Fruit fly (Drosophila melanogaster): Measurements from ENCODE around the gene Drsl1.

The Drsl1 gene

DNA sequence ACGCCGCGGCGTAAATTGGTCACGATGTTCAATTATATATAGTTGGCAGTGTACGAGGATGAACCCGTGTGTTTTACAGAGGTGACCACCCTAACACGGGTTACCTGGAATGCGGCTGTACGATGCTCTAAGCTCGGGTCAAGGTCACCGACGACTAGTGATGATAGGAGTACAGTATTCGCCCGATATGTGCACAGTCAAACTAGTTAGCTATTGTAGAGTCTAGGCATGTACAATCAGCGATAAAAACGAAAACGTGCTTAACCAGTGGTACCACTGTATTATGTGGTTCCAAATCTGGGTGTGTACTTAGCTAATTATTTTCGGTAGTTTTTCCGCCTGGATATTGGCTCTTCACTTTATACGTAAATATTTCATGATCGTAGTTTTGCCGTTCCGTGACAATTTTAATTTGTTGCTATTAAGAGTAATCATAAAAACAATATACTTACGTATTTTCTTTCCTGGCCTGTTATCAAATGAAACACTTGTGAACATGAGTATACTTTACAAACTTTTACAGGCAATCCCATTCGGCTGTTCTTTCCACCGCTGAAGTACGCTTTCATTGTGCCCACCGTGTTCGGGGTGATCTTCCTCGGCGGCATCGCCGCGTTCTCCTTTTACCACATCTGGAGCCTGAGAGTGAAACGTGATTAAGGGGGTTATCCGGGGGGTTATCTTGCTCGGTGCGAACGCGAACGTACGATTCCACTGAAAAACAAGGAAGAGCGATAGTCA, 15.4 kb downstream of the Drsl1 start:
- TF ChIP-seq CG14655 (GFP tag; optimal IDR thresholded peaks at IDR 0.05) = no peak
- TF ChIP-seq CG32121 (GFP tag; IDR thresholded peaks at IDR 0.05) = no peak
- TF ChIP-seq CG10348 (GFP tag; IDR thresholded peaks at IDR 0.05) = no peak
- TF ChIP-seq Pif1A (GFP tag; optimal IDR thresholded peaks at IDR 0.05) = no peak
- peak; percentile 3 for TF ChIP-seq CG9948 (tag; optimal IDR thresholded peaks at IDR 0.05)
- TF ChIP-seq fd96Ca (GFP tag; IDR thresholded peaks at IDR 0.05) = no peak
- TF ChIP-seq Snoo (tag; optimal IDR thresholded peaks at IDR 0.05) = no peak
- TF ChIP-seq CG15710 (tag; optimal IDR thresholded peaks at IDR 0.05) = no peak
- TF ChIP-seq CG8159 (tag; optimal IDR thresholded peaks at IDR 0.05) = peak; percentile 14
- TF ChIP-seq Pif1B (GFP tag; optimal IDR thresholded peaks at IDR 0.05) = no peak
- peak; percentile 19 for TF ChIP-seq CG8301 (tag; optimal IDR thresholded peaks at IDR 0.05)
- TF ChIP-seq CG17806 (tag; optimal IDR thresholded peaks at IDR 0.05) = no peak
- no peak for TF ChIP-seq Ets98B (GFP tag; IDR thresholded peaks at IDR 0.05)
- TF ChIP-seq EcR (GFP tag; optimal IDR thresholded peaks at IDR 0.05) = peak; percentile 65
- TF ChIP-seq D1 (tag; optimal IDR thresholded peaks at IDR 0.05) = no peak
- TF ChIP-seq CG13204 (GFP tag; optimal IDR thresholded peaks at IDR 0.05) = no peak
- TF ChIP-seq CG12605 (GFP tag; IDR thresholded peaks at IDR 0.05) = no peak
- no peak for TF ChIP-seq CG4496 (GFP tag; IDR thresholded peaks at IDR 0.05)
- no peak for TF ChIP-seq rn (GFP tag; IDR thresholded peaks at IDR 0.05)
- no peak for TF ChIP-seq CG34367 (tag; optimal IDR thresholded peaks at IDR 0.05)
- no peak for TF ChIP-seq gl (tag; optimal IDR thresholded peaks at IDR 0.05)

DNA sequence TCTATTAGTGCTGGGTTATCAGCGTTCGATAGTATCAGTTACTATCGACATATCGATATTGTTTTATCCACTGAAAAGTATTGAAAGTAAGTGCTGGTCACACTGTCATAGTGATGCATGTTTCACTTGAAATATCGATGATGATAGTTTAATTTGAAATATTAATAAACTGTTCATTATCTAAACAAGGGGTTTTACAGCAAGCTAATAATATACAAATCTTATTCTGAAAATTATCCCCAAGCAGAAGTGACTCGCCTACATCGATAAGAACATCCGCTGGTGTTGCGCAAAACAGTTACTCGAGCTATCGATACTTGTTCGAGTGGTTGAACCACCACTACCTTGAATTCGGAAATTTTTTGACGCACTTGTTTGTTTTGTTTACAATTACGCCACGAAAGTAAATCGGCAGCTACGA, 16.4 kb downstream of the Drsl1 start, which contains the start of the genes PIG-C, CG12016 and Dpm2:
PIG-C (minus strand) TSS at position 10 of the 421 bp plus-strand sequence.
CG12016 (plus strand) TSS at position 333 of the 421 bp plus-strand sequence.
Dpm2 (plus strand) TSS at position 333 of the 421 bp plus-strand sequence.
- peak; percentile 20 for TF ChIP-seq Snoo (tag; optimal IDR thresholded peaks at IDR 0.05)
- no peak for TF ChIP-seq EcR (GFP tag; optimal IDR thresholded peaks at IDR 0.05)
- no peak for TF ChIP-seq gl (tag; optimal IDR thresholded peaks at IDR 0.05)
- TF ChIP-seq CG17806 (tag; optimal IDR thresholded peaks at IDR 0.05) = peak; percentile 13
- TF ChIP-seq CG15710 (tag; optimal IDR thresholded peaks at IDR 0.05) = peak; percentile 48
- no peak; the same call in 1 of the 2 replicates for TF ChIP-seq Ets98B (GFP tag; IDR thresholded peaks at IDR 0.05)
- peak; percentile 25 for TF ChIP-seq CG34367 (tag; optimal IDR thresholded peaks at IDR 0.05)
- TF ChIP-seq CG8301 (tag; optimal IDR thresholded peaks at IDR 0.05) = peak; percentile 8
- no peak for TF ChIP-seq CG9948 (tag; optimal IDR thresholded peaks at IDR 0.05)
- TF ChIP-seq CG32121 (GFP tag; IDR thresholded peaks at IDR 0.05) = peak; percentile 47; the same call in 1 of the 2 replicates
- peak; percentile 66; the same call in 1 of the 3 replicates for TF ChIP-seq CG4496 (GFP tag; IDR thresholded peaks at IDR 0.05)
- no peak for TF ChIP-seq rn (GFP tag; IDR thresholded peaks at IDR 0.05)
- no peak for TF ChIP-seq CG14655 (GFP tag; optimal IDR thresholded peaks at IDR 0.05)
- no peak for TF ChIP-seq CG13204 (GFP tag; optimal IDR thresholded peaks at IDR 0.05)

DNA sequence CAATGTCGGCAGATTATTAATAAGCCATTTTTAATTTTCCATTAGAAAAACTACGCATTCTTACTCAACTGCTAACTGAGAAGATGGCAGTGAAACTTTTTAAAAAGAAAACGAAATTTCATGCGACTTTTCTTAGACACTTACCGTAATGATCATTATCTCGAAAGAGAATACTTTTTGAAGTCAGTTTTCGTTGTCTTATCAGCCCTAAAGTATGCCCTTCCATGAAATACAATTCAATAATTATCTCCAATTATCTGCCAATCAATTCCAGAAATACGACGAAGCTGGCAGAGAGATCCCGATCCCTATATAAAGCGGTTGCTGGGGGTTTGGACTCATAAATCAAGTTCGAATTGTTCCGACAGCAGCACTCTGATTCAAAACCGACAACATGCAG, 19.1 kb downstream of the Drsl1 start, which contains the start of gene Drsl5:
Drsl5 (plus strand) TSS at position 341 of the 400 bp plus-strand sequence.
- no peak for TF ChIP-seq CG8301 (tag; optimal IDR thresholded peaks at IDR 0.05)
- TF ChIP-seq CG4496 (GFP tag; IDR thresholded peaks at IDR 0.05) = no peak
- TF ChIP-seq EcR (GFP tag; optimal IDR thresholded peaks at IDR 0.05) = no peak
- TF ChIP-seq rn (GFP tag; IDR thresholded peaks at IDR 0.05) = no peak
- no peak for TF ChIP-seq CG12605 (GFP tag; IDR thresholded peaks at IDR 0.05)

DNA sequence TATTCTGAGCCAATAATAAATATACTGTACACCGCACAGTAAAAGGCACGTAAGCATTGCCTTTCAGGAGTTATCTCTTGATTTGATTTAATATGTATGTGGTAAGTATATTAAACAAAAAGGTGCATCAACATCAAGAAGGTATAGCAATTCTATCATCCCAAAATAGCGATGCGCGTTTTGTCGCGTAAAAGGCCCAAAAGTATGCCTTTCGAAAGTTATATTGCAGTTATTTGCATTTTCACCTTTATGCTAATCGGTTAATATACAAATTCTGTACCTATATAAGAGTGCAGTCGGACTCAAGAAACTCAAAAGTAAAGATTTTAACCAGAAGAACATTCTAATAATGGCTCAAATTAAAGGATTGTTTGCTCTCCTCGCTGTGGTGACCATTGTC, 20.3 kb downstream of the Drsl1 start, which contains the start of gene Drsl4:
Drsl4 (plus strand) TSS at position 333 of the 400 bp plus-strand sequence.
- TF ChIP-seq CG12605 (GFP tag; IDR thresholded peaks at IDR 0.05) (no peak), EcR (GFP tag; optimal IDR thresholded peaks at IDR 0.05) (peak; percentile 16), CG34367 (tag; optimal IDR thresholded peaks at IDR 0.05) (no peak), CG4496 (GFP tag; IDR thresholded peaks at IDR 0.05) (no peak), CG15710 (tag; optimal IDR thresholded peaks at IDR 0.05) (no peak), CG8301 (tag; optimal IDR thresholded peaks at IDR 0.05) (no peak)

DNA sequence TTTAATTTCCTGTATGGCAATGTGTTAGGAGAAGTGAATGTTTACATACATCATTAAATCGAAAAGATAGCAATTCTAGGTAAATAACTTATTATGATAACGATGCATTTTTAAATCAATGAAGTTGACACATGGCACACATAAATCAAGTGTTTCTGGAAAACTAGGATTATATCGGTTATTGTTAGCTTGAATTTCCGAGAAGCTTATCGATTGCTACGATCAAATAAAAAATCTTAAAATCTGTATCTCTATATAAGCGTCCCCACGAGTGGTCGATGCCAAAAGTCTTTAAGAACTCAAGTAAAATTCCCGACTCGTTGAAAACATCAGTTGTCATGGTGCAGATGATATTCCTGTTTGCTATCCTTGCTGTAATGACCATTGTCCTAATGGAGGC, 20.9 kb downstream of the Drsl1 start, which contains the start of gene Drsl3:
Drsl3 (plus strand) TSS at position 301 of the 400 bp plus-strand sequence.
- TF ChIP-seq CG15710 (tag; optimal IDR thresholded peaks at IDR 0.05) (no peak), CG4496 (GFP tag; IDR thresholded peaks at IDR 0.05) (no peak), CG17806 (tag; optimal IDR thresholded peaks at IDR 0.05) (no peak), Ets98B (GFP tag; IDR thresholded peaks at IDR 0.05) (no peak)

DNA sequence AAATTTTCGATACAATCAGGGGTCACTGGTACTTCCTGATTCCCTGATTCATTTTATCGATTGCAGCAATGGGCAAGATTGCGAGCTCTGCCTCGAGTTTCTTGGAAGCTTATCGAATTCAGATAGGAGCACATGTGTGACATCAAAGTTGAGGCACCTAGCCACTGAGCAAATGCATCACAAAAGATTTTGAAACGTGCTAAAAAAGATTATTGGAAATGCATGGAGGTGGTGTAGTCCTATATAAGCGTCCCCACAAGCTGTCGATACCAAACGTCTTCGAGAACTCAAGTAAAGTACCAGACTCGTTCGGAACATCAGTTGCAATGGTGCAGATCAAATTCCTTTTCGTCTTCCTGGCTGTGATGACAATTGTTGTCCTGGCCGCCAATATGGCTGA, 21.5 kb downstream of the Drsl1 start, which contains the start of gene Drsl2:
Drsl2 (plus strand) TSS at position 301 of the 400 bp plus-strand sequence.
- no peak for TF ChIP-seq Snoo (tag; optimal IDR thresholded peaks at IDR 0.05)
- no peak for TF ChIP-seq CG14655 (GFP tag; optimal IDR thresholded peaks at IDR 0.05)
